Worm (Caenorhabditis elegans) whole organism, young adult: ENCODE data around the gene srd-46.

Experiments used
- B0019.2 ChIP-seq: fragments of 200-800 bp; sonication (Bioruptor generic); conservative IDR thresholded peaks from 2 replicates; pipeline ENCODE4 v1.3.6; 2022; ENCODE audit warnings: missing genetic modification reagents, missing genetic modification characterization, missing compliant biosample characterization
- B0035.1 ChIP-seq: sonication (generic microtip); optimal IDR thresholded peaks from 2 replicates; lab custom pipeline; 2016; ENCODE audit warnings: missing genetic modification characterization, mild to moderate bottlenecking, missing compliant biosample characterization, missing genotype, missing genetic modification reagents
- B0261.1 ChIP-seq: sonication (generic microtip); optimal IDR thresholded peaks from 2 replicates; lab custom pipeline; 2016; ENCODE audit warnings: mild to moderate bottlenecking, missing genetic modification characterization, moderate library complexity, missing compliant biosample characterization
- B0336.3 ChIP-seq: fragments of 200-800 bp; sonication (Bioruptor generic); IDR thresholded peaks from 2 replicates; pipeline ENCODE4 v1.3.6; 2022; ENCODE audit warnings: missing genetic modification characterization, missing compliant biosample characterization
- F49E8.2 ChIP-seq: sonication (generic microtip); optimal IDR thresholded peaks from 3 replicates; lab custom pipeline; 2017; ENCODE audit warnings: missing genetic modification characterization, mild to moderate bottlenecking, missing compliant biosample characterization, antibody characterized with exemption, moderate library complexity; ENCODE audit not compliant: insufficient read depth
- F52B5.7 ChIP-seq: sonication (generic microtip); optimal IDR thresholded peaks from 2 replicates; lab custom pipeline; 2016; ENCODE audit warnings: mild to moderate bottlenecking, missing genetic modification characterization, missing compliant biosample characterization
- F57A8.1 ChIP-seq: fragments of 200-800 bp; sonication (Bioruptor generic); optimal IDR thresholded peaks from 2 replicates; lab custom pipeline; 2018; ENCODE audit warnings: mild to moderate bottlenecking, missing genetic modification characterization, moderate library complexity, missing compliant biosample characterization
- K11D2.4 ChIP-seq: fragments of 200-800 bp; sonication (Bioruptor generic); IDR thresholded peaks from 2 replicates; pipeline ENCODE4 v1.3.6; 2022; ENCODE audit warnings: missing genetic modification reagents, missing genetic modification characterization, missing compliant biosample characterization
- Y53G8AR.9 ChIP-seq: fragments of 200-800 bp; sonication (Bioruptor generic); conservative IDR thresholded peaks from 2 replicates; pipeline ENCODE4 v1.3.6; 2022; ENCODE audit warnings: missing genetic modification reagents, missing genetic modification characterization, missing compliant biosample characterization
- Y67H2A.10 ChIP-seq: fragments of 200-800 bp; sonication (Bioruptor generic); conservative IDR thresholded peaks from 2 replicates; pipeline ENCODE4 v1.3.6; 2022; ENCODE audit warnings: missing genetic modification reagents, missing genetic modification characterization, missing compliant biosample characterization
- ZK185.1 ChIP-seq: sonication (generic microtip); optimal IDR thresholded peaks from 2 replicates; lab custom pipeline; 2016; ENCODE audit warnings: mild to moderate bottlenecking, missing genetic modification characterization, missing compliant biosample characterization; ENCODE audit not compliant: poor library complexity, severe bottlenecking
- akir-1 ChIP-seq: fragments of 200-800 bp; sonication (Bioruptor generic); optimal IDR thresholded peaks from 2 replicates; lab custom pipeline; 2018; ENCODE audit warnings: mild to moderate bottlenecking, missing genetic modification characterization, moderate library complexity, missing compliant biosample characterization
- ama-1 ChIP-seq, 3 experiments: fragments of 150-350 bp in 1 of 3; sonication (generic microtip) in 2 of 3; optimal IDR thresholded peaks; 2 replicates each; lab custom pipeline; 2014 to 2018; ENCODE audit warnings: missing biosample characterization in 2 of 3, missing genetic modification characterization in 2 of 3, missing genetic modification reagents in 2 of 3
- aptf-3 ChIP-seq: fragments of 200-800 bp; sonication (Bioruptor generic); IDR thresholded peaks from 2 replicates; pipeline ENCODE4 v1.3.6; 2022; ENCODE audit warnings: missing genetic modification characterization, missing compliant biosample characterization
- attf-3 ChIP-seq: fragments of 200-800 bp; sonication (Bioruptor generic); conservative IDR thresholded peaks from 2 replicates; pipeline ENCODE4 v1.3.6; 2022; ENCODE audit warnings: missing genetic modification reagents, missing genetic modification characterization, missing compliant biosample characterization
- bed-2 ChIP-seq: fragments of 200-800 bp; sonication (Bioruptor generic); IDR thresholded peaks from 2 replicates; pipeline ENCODE4 v1.3.6; 2022; ENCODE audit warnings: missing genetic modification reagents, missing genetic modification characterization, missing compliant biosample characterization
- ceh-27 ChIP-seq: fragments of 200-800 bp; sonication (Bioruptor generic); optimal IDR thresholded peaks from 2 replicates; lab custom pipeline; 2018; ENCODE audit warnings: mild to moderate bottlenecking, missing genetic modification characterization, moderate library complexity, missing compliant biosample characterization
- die-1 ChIP-seq: sonication (generic microtip); optimal IDR thresholded peaks from 2 replicates; lab custom pipeline; 2016; ENCODE audit warnings: missing genotype, mild to moderate bottlenecking, missing genetic modification characterization, missing compliant biosample characterization
- dox-1 ChIP-seq: fragments of 200-800 bp; sonication (Bioruptor generic); IDR thresholded peaks from 2 replicates; pipeline ENCODE4 v1.3.6; 2022; ENCODE audit warnings: missing genetic modification reagents, missing genetic modification characterization, missing compliant biosample characterization
- efl-1 ChIP-seq: fragments of 150-350 bp; optimal IDR thresholded peaks from 2 replicates; lab custom pipeline; 2014; ENCODE audit warnings: missing biosample characterization, missing genetic modification reagents, missing genetic modification characterization
- ekl-4 ChIP-seq: fragments of 200-800 bp; sonication (Bioruptor generic); IDR thresholded peaks from 2 replicates; pipeline ENCODE4 v1.3.6; 2022; ENCODE audit warnings: missing genetic modification reagents, missing genetic modification characterization, missing compliant biosample characterization
- ets-4 ChIP-seq: fragments of 200-800 bp; sonication (Bioruptor generic); optimal IDR thresholded peaks from 2 replicates; lab custom pipeline; 2018; ENCODE audit warnings: mild to moderate bottlenecking, missing genetic modification characterization, missing compliant biosample characterization
- gei-17 ChIP-seq: fragments of 200-800 bp; sonication (Bioruptor generic); optimal IDR thresholded peaks from 2 replicates; lab custom pipeline; 2018; ENCODE audit warnings: mild to moderate bottlenecking, missing genetic modification characterization, missing compliant biosample characterization
- hsf-1 ChIP-seq: fragments of 200-800 bp; sonication (Bioruptor generic); IDR thresholded peaks from 2 replicates; pipeline ENCODE4 v1.3.6; 2022; ENCODE audit warnings: missing genetic modification reagents, missing genetic modification characterization, missing compliant biosample characterization
- let-607 ChIP-seq, 2 experiments: fragments of 200-800 bp in 1 of 2; sonication (Bioruptor generic) in 1 of 2; sonication (generic microtip) in 1 of 2; optimal IDR thresholded peaks; 2 replicates each; lab custom pipeline; 2016 to 2018; ENCODE audit warnings: mild to moderate bottlenecking in 2 of 2, missing compliant biosample characterization in 2 of 2, missing genetic modification characterization in 2 of 2, moderate library complexity in 2 of 2, missing genotype in 1 of 2
- lir-1 ChIP-seq: fragments of 200-800 bp; sonication (Bioruptor generic); conservative IDR thresholded peaks from 2 replicates; pipeline ENCODE4 v1.3.6; 2022; ENCODE audit warnings: missing genetic modification reagents, missing genetic modification characterization, missing compliant biosample characterization
- madf-3 ChIP-seq: fragments of 200-800 bp; sonication (Bioruptor generic); IDR thresholded peaks from 2 replicates; pipeline ENCODE4 v1.3.6; 2022; ENCODE audit warnings: missing genetic modification reagents, missing genetic modification characterization, missing compliant biosample characterization
- mxl-1 ChIP-seq: sonication (generic microtip); optimal IDR thresholded peaks from 2 replicates; lab custom pipeline; 2016; ENCODE audit warnings: missing genetic modification characterization, missing compliant biosample characterization
- nfya-1 ChIP-seq: sonication (generic microtip); optimal IDR thresholded peaks from 2 replicates; lab custom pipeline; 2017; ENCODE audit warnings: antibody characterized with exemption, missing compliant biosample characterization, missing genetic modification characterization, borderline replicate concordance; ENCODE audit not compliant: insufficient read depth
- nfyb-1 ChIP-seq: fragments of 200-800 bp; sonication (Bioruptor generic); IDR thresholded peaks from 2 replicates; pipeline ENCODE4 v1.3.6; 2022; ENCODE audit warnings: missing genetic modification reagents, missing genetic modification characterization, missing compliant biosample characterization
- nhr-120 ChIP-seq: fragments of 200-800 bp; sonication (Bioruptor generic); IDR thresholded peaks from 2 replicates; pipeline ENCODE4 v1.3.6; 2022; ENCODE audit warnings: missing genetic modification characterization, missing compliant biosample characterization
- nhr-179 ChIP-seq: sonication (generic microtip); optimal IDR thresholded peaks from 2 replicates; lab custom pipeline; 2016; ENCODE audit warnings: mild to moderate bottlenecking, missing genetic modification characterization, missing compliant biosample characterization
- nhr-27 ChIP-seq: fragments of 200-800 bp; sonication (Bioruptor generic); optimal IDR thresholded peaks from 2 replicates; lab custom pipeline; 2018; ENCODE audit warnings: mild to moderate bottlenecking, missing genetic modification characterization, moderate library complexity, missing compliant biosample characterization
- nhr-80 ChIP-seq: sonication (generic microtip); optimal IDR thresholded peaks from 2 replicates; lab custom pipeline; 2016; ENCODE audit warnings: missing genetic modification characterization, missing compliant biosample characterization
- nhr-90 ChIP-seq: sonication (generic microtip); optimal IDR thresholded peaks from 2 replicates; lab custom pipeline; 2016; ENCODE audit warnings: missing genotype, mild to moderate bottlenecking, missing genetic modification characterization, missing compliant biosample characterization
- pbrm-1 ChIP-seq: fragments of 200-800 bp; sonication (Bioruptor generic); IDR thresholded peaks from 2 replicates; pipeline ENCODE4 v1.3.6; 2022; ENCODE audit warnings: missing genetic modification reagents, missing genetic modification characterization, missing compliant biosample characterization
- rcor-1 ChIP-seq: fragments of 200-800 bp; sonication (Bioruptor generic); IDR thresholded peaks from 2 replicates; pipeline ENCODE4 v1.3.6; 2022; ENCODE audit warnings: missing genetic modification reagents, missing genetic modification characterization, missing compliant biosample characterization
- rec-8 ChIP-seq, 2 experiments: sonication (generic microtip); optimal IDR thresholded peaks; 2 replicates each; lab custom pipeline; 2016; ENCODE audit warnings: mild to moderate bottlenecking in 2 of 2, missing genetic modification characterization in 2 of 2, missing genetic modification reagents in 2 of 2, missing genotype in 2 of 2, missing biosample characterization in 1 of 2, missing compliant biosample characterization in 1 of 2, moderate library complexity in 1 of 2
- sdz-38 ChIP-seq: sonication (generic microtip); optimal IDR thresholded peaks from 2 replicates; lab custom pipeline; 2016; ENCODE audit warnings: missing genotype, missing genetic modification characterization, missing compliant biosample characterization
- snpc-1.3 ChIP-seq: sonication (generic microtip); optimal IDR thresholded peaks from 2 replicates; lab custom pipeline; 2017; ENCODE audit warnings: missing genetic modification characterization, mild to moderate bottlenecking, missing compliant biosample characterization, antibody characterized with exemption, moderate library complexity, missing genotype, missing genetic modification reagents; ENCODE audit not compliant: insufficient read depth
- snpc-4 ChIP-seq, 5 experiments: fragments of 150-350 bp in 1 of 5; sonication (generic microtip) in 4 of 5; optimal IDR thresholded peaks; 2 replicates each; lab custom pipeline; 2014 to 2018; ENCODE audit warnings: missing genetic modification characterization in 5 of 5, missing biosample characterization in 3 of 5, antibody characterized with exemption in 2 of 5, mild to moderate bottlenecking in 2 of 5, missing compliant biosample characterization in 2 of 5, missing genotype in 2 of 5, moderate library complexity in 2 of 5, missing genetic modification reagents in 1 of 5
- somi-1 ChIP-seq: fragments of 200-800 bp; sonication (Bioruptor generic); optimal IDR thresholded peaks from 2 replicates; lab custom pipeline; 2018; ENCODE audit warnings: mild to moderate bottlenecking, missing genetic modification characterization, missing compliant biosample characterization

srd-46 gene

ce11 chrX:12358957-12359356 lies 27.1 kb downstream of the srd-46 start, which contains the start of gene nspc-14:
Gene nspc-14 (minus strand): TSS chrX:12359057.
- TF ChIP-seq attf-3 (GFP tag; lab: Robert Waterston, UW) = no peak
- no peak for TF ChIP-seq ekl-4 (GFP tag; lab: Robert Waterston, UW)
- TF ChIP-seq rcor-1 (GFP tag; lab: Robert Waterston, UW) = no peak
- no peak for TF ChIP-seq B0035.1 (tag; lab: Kevin White, UChicago)
- no peak for TF ChIP-seq let-607 (tag; optimal IDR thresholded peaks at IDR 0.05; lab: Kevin White, UChicago)
- TF ChIP-seq nhr-120 = no peak
- no peak for TF ChIP-seq Y53G8AR.9
- no peak for TF ChIP-seq nfya-1 (tag; lab: Kevin White, UChicago)
- TF ChIP-seq Y67H2A.10 = no peak
- no peak for TF ChIP-seq ZK185.1 (tag; lab: Kevin White, UChicago)
- no peak for TF ChIP-seq gei-17 (GFP tag; lab: Kevin White, UChicago)
- TF ChIP-seq nfyb-1 (GFP tag; lab: Robert Waterston, UW) = no peak
- no peak for TF ChIP-seq somi-1 (GFP tag; lab: Kevin White, UChicago)

DNA sequence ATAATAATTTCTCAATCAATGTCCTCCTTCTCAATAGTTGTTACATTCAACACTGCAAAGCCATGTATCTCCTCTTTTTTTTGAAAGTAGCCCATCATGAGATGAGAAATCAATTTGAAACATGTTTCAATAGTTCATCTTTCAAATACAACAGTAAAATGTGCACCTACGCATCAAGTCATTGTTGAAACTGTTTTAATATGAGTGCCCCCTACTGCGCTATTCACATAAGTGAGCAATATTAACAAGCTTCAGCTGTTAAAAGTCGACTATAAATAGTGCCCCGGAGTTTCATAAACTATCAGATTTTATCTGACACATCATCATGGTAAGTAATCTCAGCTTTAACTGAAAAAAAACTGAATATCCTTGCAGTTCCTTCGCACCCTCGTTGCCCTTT lies 28.5 kb downstream of the srd-46 start, which contains the start of the genes nspc-15 and F19H6.6:
TSS of gene nspc-15 (plus strand) at position 301 of the 400 bp plus-strand sequence.
TSS of gene F19H6.6 (plus strand) at position 384 of the 400 bp plus-strand sequence.
- TF ChIP-seq B0336.3 = no peak
- TF ChIP-seq rec-8 (tag; optimal IDR thresholded peaks at IDR 0.05; lab: Kevin White, UChicago) = no peak
- TF ChIP-seq F57A8.1 = no peak
- TF ChIP-seq F49E8.2 (tag; lab: Kevin White, UChicago) = no peak
- TF ChIP-seq efl-1 (GFP tag; lab: Kevin White, UChicago) = no peak
- TF ChIP-seq nhr-27 (tag; lab: Kevin White, UChicago) = no peak
- TF ChIP-seq aptf-3 = no peak
- no peak for TF ChIP-seq akir-1 (GFP tag; lab: Kevin White, UChicago)
- no peak for TF ChIP-seq sdz-38 (tag; lab: Kevin White, UChicago)
- no peak for TF ChIP-seq dox-1 (GFP tag; lab: Robert Waterston, UW)
- no peak for TF ChIP-seq bed-2
- no peak for TF ChIP-seq pbrm-1 (GFP tag; lab: Robert Waterston, UW)

ce11 chrX:12362951-12363486 lies 31.1 kb downstream of the srd-46 start:
- no peak for TF ChIP-seq mxl-1
- TF ChIP-seq bed-2 = peak; percentile 29; the same call in 1 of the 2 replicates
- TF ChIP-seq ets-4 (GFP tag; lab: Kevin White, UChicago) = peak; percentile 89
- TF ChIP-seq B0261.1 (tag; lab: Kevin White, UChicago) = peak; percentile 62
- TF ChIP-seq madf-3 = peak; percentile 72
- TF ChIP-seq snpc-1.3 (tag; lab: Kevin White, UChicago) = no peak
- peak; percentile 96 for TF ChIP-seq nhr-80 (tag; lab: Kevin White, UChicago)
- TF ChIP-seq ZK185.1 (tag; lab: Kevin White, UChicago) = peak; percentile 99
- TF ChIP-seq nhr-179 (tag; lab: Kevin White, UChicago) = peak; percentile 81
- peak; percentile 81 for TF ChIP-seq lir-1
- peak; percentile 98 for TF ChIP-seq ceh-27 (GFP tag; lab: Kevin White, UChicago)
- peak; percentile 51 for TF ChIP-seq snpc-4 (GFP tag; optimal IDR thresholded peaks at IDR 0.05; lab: Kevin White, UChicago)
- peak; percentile 71 to 86 (median 82) for TF ChIP-seq snpc-4 (tag; optimal IDR thresholded peaks at IDR 0.05; lab: Kevin White, UChicago)
- TF ChIP-seq F52B5.7 = peak; percentile 77
- TF ChIP-seq die-1 (tag; lab: Kevin White, UChicago) = peak; percentile 66
- TF ChIP-seq gei-17 (GFP tag; lab: Kevin White, UChicago) = peak; percentile 97
- TF ChIP-seq B0336.3 = peak; percentile 99
- TF ChIP-seq K11D2.4 = peak; percentile 98
- no peak for TF ChIP-seq ama-1 (optimal IDR thresholded peaks at IDR 0.05; lab: Kevin White, UChicago)
- peak in 1 of 2 experiments; percentile 73 for TF ChIP-seq ama-1 (GFP tag; optimal IDR thresholded peaks at IDR 0.05; lab: Kevin White, UChicago)
- peak; percentile 91 for TF ChIP-seq nhr-90 (tag; lab: Kevin White, UChicago)
- no peak for TF ChIP-seq F49E8.2 (tag; lab: Kevin White, UChicago)
- TF ChIP-seq B0019.2 (GFP tag; lab: Robert Waterston, UW) = no peak
- 0 out of 2 replicates have a peak, but pooled peaks have one; percentile 20 for TF ChIP-seq hsf-1 (GFP tag; lab: Robert Waterston, UW)
- TF ChIP-seq nfya-1 (tag; lab: Kevin White, UChicago) = no peak
